Worm (Caenorhabditis elegans): ENCODE data around the gene sod-5.
A peak's percentile ranks its signal among the peaks of the same experiment; 100 is the strongest.

ce11 chrII:4376295-4377172 lies 40.9 kb upstream of the sod-5 start, which contains the start of gene ntl-2:
- TF ChIP-seq blmp-1 (tag; optimal IDR thresholded peaks at IDR 0.05) (no peak), snpc-4 (tag; optimal IDR thresholded peaks at IDR 0.05) (no peak), unc-62 (GFP tag; optimal IDR thresholded peaks at IDR 0.05) (peak; percentile 85), nhr-28 (tag; optimal IDR thresholded peaks at IDR 0.05) (no peak), lin-13 (tag; optimal IDR thresholded peaks at IDR 0.05) (peak; percentile 95)
